Fruit fly (Drosophila melanogaster) whole organism, embryonic: ENCODE results near the gene mol.

Experiments used
- Antp ChIP-seq: fragments of 200-800 bp; sonication (Bioruptor generic); optimal IDR thresholded peaks from 3 replicates; lab custom pipeline; 2016; ENCODE audit warnings: missing biosample characterization, missing genetic modification characterization
- Blimp-1 ChIP-seq: fragments of 200-800 bp; sonication (Bioruptor generic); optimal IDR thresholded peaks from 3 replicates; lab custom pipeline; 2018; ENCODE audit warnings: missing biosample characterization, missing genetic modification characterization, mild to moderate bottlenecking, moderate library complexity, missing genetic modification reagents
- CG1024 ChIP-seq: fragments of 200-800 bp; sonication (Bioruptor generic); IDR thresholded peaks from 2 replicates; pipeline ENCODE4 v1.3.6; 2022; ENCODE audit warnings: missing biosample characterization, missing genetic modification characterization
- CG11456 ChIP-seq: fragments of 200-800 bp; sonication (Bioruptor generic); IDR thresholded peaks from 3 replicates; pipeline ENCODE4 v1.3.6; 2022; ENCODE audit warnings: missing biosample characterization, missing genetic modification characterization
- CG12744 ChIP-seq: fragments of 200-800 bp; sonication (Bioruptor generic); optimal IDR thresholded peaks from 2 replicates; lab custom pipeline; 2016; ENCODE audit warnings: missing biosample characterization, missing genetic modification characterization
- CG12769 ChIP-seq: fragments of 200-800 bp; sonication (Bioruptor generic); optimal IDR thresholded peaks from 2 replicates; lab custom pipeline; 2019; ENCODE audit warnings: missing biosample characterization, mild to moderate bottlenecking, missing genetic modification characterization, moderate library complexity
- CG14860 ChIP-seq: fragments of 200-800 bp; sonication (Bioruptor generic); IDR thresholded peaks from 3 replicates; pipeline ENCODE4 v1.3.6; 2022; ENCODE audit warnings: missing biosample characterization, missing genetic modification characterization; ENCODE audit not compliant: partially characterized antibody
- CG17359 ChIP-seq: fragments of 200-800 bp; sonication (Bioruptor generic); optimal IDR thresholded peaks from 3 replicates; lab custom pipeline; 2018; ENCODE audit warnings: missing biosample characterization, mild to moderate bottlenecking, missing genetic modification characterization, moderate library complexity
- CG17361 ChIP-seq: fragments of 200-800 bp; sonication (Bioruptor generic); IDR thresholded peaks from 3 replicates; pipeline ENCODE4 v1.3.6; 2022; ENCODE audit warnings: missing biosample characterization, missing genetic modification characterization
- CG17802 ChIP-seq: fragments of 200-800 bp; sonication (Bioruptor generic); optimal IDR thresholded peaks from 2 replicates; lab custom pipeline; 2018; ENCODE audit warnings: missing biosample characterization, mild to moderate bottlenecking, missing genetic modification characterization, moderate library complexity
- CG18262 ChIP-seq: fragments of 200-800 bp; optimal IDR thresholded peaks from 3 replicates; lab custom pipeline; 2019; ENCODE audit warnings: missing biosample characterization, mild to moderate bottlenecking, missing genetic modification characterization, moderate library complexity
- CG4282 ChIP-seq: fragments of 200-800 bp; sonication (Bioruptor generic); optimal IDR thresholded peaks from 2 replicates; lab custom pipeline; 2016; ENCODE audit warnings: missing biosample characterization, missing genetic modification characterization
- CG4360 ChIP-seq: fragments of 200-800 bp; sonication (Bioruptor generic); IDR thresholded peaks from 2 replicates; pipeline ENCODE4 v1.3.6; 2022; ENCODE audit warnings: missing biosample characterization, missing genetic modification characterization
- CG5953 ChIP-seq: fragments of 200-800 bp; sonication (Bioruptor generic); IDR thresholded peaks from 2 replicates; pipeline ENCODE4 v1.3.6; 2022; ENCODE audit warnings: missing biosample characterization, missing genetic modification characterization
- CG6765 ChIP-seq: fragments of 200-800 bp; sonication (Bioruptor generic); optimal IDR thresholded peaks from 3 replicates; lab custom pipeline; 2017; ENCODE audit warnings: missing biosample characterization, mild to moderate bottlenecking, missing genetic modification characterization
- CG9437 ChIP-seq: fragments of 200-800 bp; sonication (Bioruptor generic); optimal IDR thresholded peaks from 2 replicates; lab custom pipeline; 2018; ENCODE audit warnings: missing biosample characterization, mild to moderate bottlenecking, missing genetic modification characterization
- CoRest ChIP-seq: fragments of 200-800 bp; sonication (Bioruptor generic); optimal IDR thresholded peaks from 3 replicates; lab custom pipeline; 2018; ENCODE audit warnings: missing biosample characterization, mild to moderate bottlenecking, missing genetic modification characterization, moderate library complexity
- D ChIP-seq, 2 experiments: fragments of 200-800 bp in 1 of 2; fragments of >200 bp in 1 of 2; sonication (Bioruptor generic) in 1 of 2; optimal IDR thresholded peaks; 2 replicates in 1 of 2; 3 replicates in 1 of 2; lab custom pipeline; 2017; ENCODE audit warnings: mild to moderate bottlenecking in 1 of 2, missing biosample characterization in 1 of 2, missing genetic modification characterization in 1 of 2, missing genetic modification reagents in 1 of 2
- E2f1 ChIP-seq: fragments of 200-800 bp; sonication (Bioruptor generic); IDR thresholded peaks from 2 replicates; pipeline ENCODE4 v1.3.6; 2022; ENCODE audit warnings: missing biosample characterization, missing genetic modification characterization
- E2f2 ChIP-seq: fragments of 200-800 bp; sonication (Bioruptor generic); IDR thresholded peaks from 2 replicates; pipeline ENCODE4 v1.3.6; 2022; ENCODE audit warnings: missing biosample characterization, missing genetic modification characterization
- Myb ChIP-seq: fragments of 200-800 bp; sonication (Bioruptor generic); optimal IDR thresholded peaks from 2 replicates; lab custom pipeline; 2016; ENCODE audit warnings: missing biosample characterization, missing genetic modification characterization
- Nf-YA ChIP-seq: fragments of 200-800 bp; sonication (Bioruptor generic); IDR thresholded peaks from 2 replicates; pipeline ENCODE4 v1.3.6; 2022; ENCODE audit warnings: missing biosample characterization, missing genetic modification characterization
- Sin3A ChIP-seq: fragments of >200 bp; optimal IDR thresholded peaks from 2 replicates; lab custom pipeline; 2018
- al ChIP-seq: fragments of 200-800 bp; sonication (Bioruptor generic); IDR thresholded peaks from 2 replicates; pipeline ENCODE4 v1.3.6; 2022; ENCODE audit warnings: missing biosample characterization, missing genetic modification characterization
- amos ChIP-seq: fragments of 200-800 bp; sonication (Bioruptor generic); IDR thresholded peaks from 2 replicates; pipeline ENCODE4 v1.3.6; 2022; ENCODE audit warnings: missing biosample characterization, missing genetic modification characterization; ENCODE audit not compliant: partially characterized antibody
- ara ChIP-seq: fragments of 200-800 bp; sonication (Bioruptor generic); IDR thresholded peaks from 2 replicates; pipeline ENCODE4 v1.3.6; 2022; ENCODE audit warnings: missing biosample characterization, missing genetic modification characterization
- bcd ChIP-seq: fragments of 200-800 bp; sonication (Bioruptor generic); optimal IDR thresholded peaks from 2 replicates; lab custom pipeline; 2017; ENCODE audit warnings: missing biosample characterization, mild to moderate bottlenecking, missing genetic modification characterization
- bigmax ChIP-seq: fragments of 200-800 bp; sonication (Bioruptor generic); optimal IDR thresholded peaks from 2 replicates; lab custom pipeline; 2018; ENCODE audit warnings: missing biosample characterization, mild to moderate bottlenecking, missing genetic modification characterization
- bsh ChIP-seq, 2 experiments: fragments of 200-800 bp; sonication (Bioruptor generic); optimal IDR thresholded peaks; 2 replicates each; lab custom pipeline; 2017 to 2018; ENCODE audit warnings: mild to moderate bottlenecking in 2 of 2, missing biosample characterization in 2 of 2, missing genetic modification characterization in 2 of 2, moderate library complexity in 1 of 2
- dm ChIP-seq: fragments of 200-800 bp; sonication (Bioruptor generic); optimal IDR thresholded peaks from 3 replicates; lab custom pipeline; 2016; ENCODE audit warnings: missing biosample characterization, missing genetic modification characterization
- dmrt99B ChIP-seq: fragments of 200-800 bp; sonication (Bioruptor generic); optimal IDR thresholded peaks from 2 replicates; lab custom pipeline; 2018; ENCODE audit warnings: missing biosample characterization, mild to moderate bottlenecking, missing genetic modification characterization, moderate library complexity
- dysf ChIP-seq: fragments of 200-800 bp; sonication (Bioruptor generic); IDR thresholded peaks from 3 replicates; pipeline ENCODE4 v1.3.6; 2022; ENCODE audit warnings: missing biosample characterization, missing genetic modification characterization
- gro ChIP-seq: fragments of 200-800 bp; sonication (Bioruptor generic); optimal IDR thresholded peaks from 2 replicates; lab custom pipeline; 2016; ENCODE audit warnings: missing biosample characterization, missing genetic modification characterization
- gt ChIP-seq: fragments of 200-800 bp; sonication (Bioruptor generic); IDR thresholded peaks from 2 replicates; pipeline ENCODE4 v1.3.6; 2022; ENCODE audit warnings: missing biosample characterization, missing genetic modification characterization
- her ChIP-seq: fragments of 200-800 bp; sonication (Bioruptor generic); optimal IDR thresholded peaks from 2 replicates; lab custom pipeline; 2016; ENCODE audit warnings: missing biosample characterization, missing genetic modification characterization
- p53 ChIP-seq: fragments of 200-800 bp; sonication (Bioruptor generic); optimal IDR thresholded peaks from 2 replicates; lab custom pipeline; 2016; ENCODE audit warnings: missing biosample characterization, missing genetic modification characterization
- pfk ChIP-seq: fragments of 200-800 bp; sonication (Bioruptor generic); optimal IDR thresholded peaks from 2 replicates; lab custom pipeline; 2018; ENCODE audit warnings: missing biosample characterization, mild to moderate bottlenecking, missing genetic modification characterization, moderate library complexity
- pzg ChIP-seq: fragments of 200-800 bp; sonication (Bioruptor generic); optimal IDR thresholded peaks from 3 replicates; lab custom pipeline; 2018; ENCODE audit warnings: missing biosample characterization, mild to moderate bottlenecking, missing genetic modification characterization, moderate library complexity
- repo ChIP-seq: fragments of 200-800 bp; sonication (Bioruptor generic); optimal IDR thresholded peaks from 2 replicates; lab custom pipeline; 2016; ENCODE audit warnings: missing biosample characterization, missing genetic modification characterization
- scrt ChIP-seq: fragments of 200-800 bp; sonication (Bioruptor generic); optimal IDR thresholded peaks from 2 replicates; lab custom pipeline; 2018; ENCODE audit warnings: missing biosample characterization, mild to moderate bottlenecking, missing genetic modification characterization, moderate library complexity
- seq ChIP-seq: fragments of 200-800 bp; sonication (Bioruptor generic); IDR thresholded peaks from 2 replicates; pipeline ENCODE4 v1.3.6; 2022; ENCODE audit warnings: missing biosample characterization, missing genetic modification characterization
- shn ChIP-seq: fragments of 200-800 bp; sonication (Bioruptor generic); optimal IDR thresholded peaks from 3 replicates; lab custom pipeline; 2016; ENCODE audit warnings: missing biosample characterization, missing genetic modification characterization
- ssp ChIP-seq: fragments of 200-800 bp; sonication (Bioruptor generic); IDR thresholded peaks from 2 replicates; pipeline ENCODE4 v1.3.6; 2022; ENCODE audit warnings: missing biosample characterization, missing genetic modification characterization
- tgo ChIP-seq: fragments of 200-800 bp; sonication (Bioruptor generic); IDR thresholded peaks from 3 replicates; pipeline ENCODE4 v1.3.6; 2022; ENCODE audit warnings: missing biosample characterization, missing genetic modification characterization
- tll ChIP-seq, 2 experiments: fragments of 200-800 bp in 1 of 2; fragments of >200 bp in 1 of 2; sonication (Bioruptor generic) in 1 of 2; optimal IDR thresholded peaks; 2 replicates each; lab custom pipeline; 2017 to 2019; ENCODE audit warnings: missing biosample characterization in 2 of 2, missing genetic modification characterization in 2 of 2, mild to moderate bottlenecking in 1 of 2, moderate library complexity in 1 of 2
- twi ChIP-seq: fragments of 200-800 bp; optimal IDR thresholded peaks from 2 replicates; lab custom pipeline; 2019; ENCODE audit warnings: missing biosample characterization, mild to moderate bottlenecking, missing genetic modification characterization, moderate library complexity
- unc-4 ChIP-seq: fragments of 200-800 bp; sonication (Bioruptor generic); IDR thresholded peaks from 2 replicates; pipeline ENCODE4 v1.3.6; 2022; ENCODE audit warnings: missing biosample characterization, missing genetic modification characterization; ENCODE audit not compliant: partially characterized antibody
- zen2 ChIP-seq: fragments of 200-800 bp; sonication (Bioruptor generic); IDR thresholded peaks from 3 replicates; pipeline ENCODE4 v1.3.6; 2022; ENCODE audit warnings: missing biosample characterization, missing genetic modification characterization; ENCODE audit not compliant: partially characterized antibody

mol gene

dm6 chr2L:14995594-14996463, 1.5 kb downstream of the mol start (continued):
- TF ChIP-seq CG12769 (tag; lab: Kevin White, UChicago) (peak; percentile 76), CG11456 (peak; percentile 76), CG4360 (GFP tag; lab: Robert Waterston, UW) (peak; percentile 88), CG9437 (GFP tag; lab: Kevin White, UChicago) (peak; percentile 73), amos (GFP tag; lab: Robert Waterston, UW) (no peak), gt (GFP tag; lab: Robert Waterston, UW) (peak; percentile 65), ara (GFP tag; lab: Robert Waterston, UW) (peak; percentile 92), repo (GFP tag; lab: Kevin White, UChicago) (peak; percentile 43), al (GFP tag; lab: Robert Waterston, UW) (peak; percentile 84), bcd (GFP tag; lab: Kevin White, UChicago) (peak; percentile 88), dm (GFP tag; lab: Kevin White, UChicago) (no peak), CG5953 (peak; percentile 87), CG6765 (GFP tag; lab: Kevin White, UChicago) (peak; percentile 66), CoRest (tag; lab: Kevin White, UChicago) (peak; percentile 93), ssp (GFP tag; lab: Robert Waterston, UW) (peak; percentile 86), p53 (GFP tag; lab: Kevin White, UChicago) (no peak), CG17361 (GFP tag; lab: Robert Waterston, UW) (peak; percentile 91), dysf (GFP tag; lab: Robert Waterston, UW) (peak; percentile 91), Sin3A (lab: Kevin White, UChicago) (no peak), CG14860 (no peak), CG17359 (tag; lab: Kevin White, UChicago) (peak; percentile 96), CG18262 (tag; lab: Kevin White, UChicago) (peak; percentile 94), scrt (GFP tag; lab: Kevin White, UChicago) (peak; percentile 96), zen2 (0 out of 3 replicates have a peak, but pooled peaks have one; percentile 46), bsh (GFP tag; optimal IDR thresholded peaks at IDR 0.05; lab: Kevin White, UChicago) (peak; percentile 79 to 96), gro (no peak), pfk (GFP tag; lab: Kevin White, UChicago) (peak; percentile 20), seq (GFP tag; lab: Robert Waterston, UW) (peak; percentile 85), D (optimal IDR thresholded peaks at IDR 0.05; lab: Kevin White, UChicago) (no peak), D (GFP tag; optimal IDR thresholded peaks at IDR 0.05; lab: Kevin White, UChicago) (peak; percentile 90), her (peak; percentile 15), pzg (GFP tag; lab: Kevin White, UChicago) (no peak), shn (GFP tag; lab: Kevin White, UChicago) (peak; percentile 27), CG12744 (GFP tag; lab: Kevin White, UChicago) (no peak), CG4282 (GFP tag; lab: Kevin White, UChicago) (no peak), E2f2 (peak; percentile 75), CG1024 (GFP tag; lab: Robert Waterston, UW) (peak; percentile 70), twi (tag; lab: Kevin White, UChicago) (peak; percentile 73), Myb (GFP tag; lab: Kevin White, UChicago) (no peak), E2f1 (GFP tag; lab: Robert Waterston, UW) (peak; percentile 93), tgo (GFP tag; lab: Robert Waterston, UW) (peak; percentile 95), bigmax (no peak), CG17802 (peak; percentile 70), dmrt99B (peak; percentile 98), tll (GFP tag; optimal IDR thresholded peaks at IDR 0.05; lab: Kevin White, UChicago) (no peak), Blimp-1 (GFP tag; lab: Kevin White, UChicago) (peak; percentile 100), unc-4 (GFP tag; lab: Robert Waterston, UW) (no peak), Antp (peak; percentile 16), Nf-YA (peak; percentile 88)
